Worm (Caenorhabditis elegans) whole organism, L2 larva: ENCODE measurements around the gene frpr-14.

Experiments
- elt-3 ChIP-seq: sonication (generic microtip); optimal IDR thresholded peaks from 2 replicates; lab custom pipeline; 2017; ENCODE audit warnings: missing biosample characterization, missing genetic modification characterization
- mab-5 ChIP-seq: fragments of 150-350 bp; optimal IDR thresholded peaks from 2 replicates; lab custom pipeline; 2014; ENCODE audit warnings: missing biosample characterization, missing genetic modification characterization
- nhr-237 ChIP-seq: fragments of 150-350 bp; optimal IDR thresholded peaks from 2 replicates; lab custom pipeline; 2014; ENCODE audit warnings: missing biosample characterization, missing genetic modification characterization
- nhr-77 ChIP-seq: fragments of 150-350 bp; optimal IDR thresholded peaks from 2 replicates; lab custom pipeline; 2014; ENCODE audit warnings: missing biosample characterization, missing genetic modification characterization

DNA sequence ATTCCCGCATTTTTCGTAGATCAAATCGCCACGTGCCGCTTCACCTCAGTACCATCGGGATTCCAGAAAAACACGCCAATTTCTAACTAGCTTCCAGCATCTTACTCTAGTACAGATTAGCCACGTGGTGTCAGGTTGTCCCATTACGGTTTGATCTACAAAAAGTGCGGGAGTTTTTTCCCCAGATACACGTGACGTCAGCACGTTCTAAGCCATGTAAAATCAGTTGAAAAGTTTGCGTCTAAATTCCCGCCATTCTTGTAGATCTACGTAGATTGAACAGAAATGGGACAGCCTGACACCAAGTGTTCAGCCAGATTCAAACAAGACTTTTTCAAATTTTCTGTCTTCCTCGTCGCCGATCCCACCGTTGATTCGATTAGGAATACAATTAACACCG is 27.8 kb downstream of the frpr-14 start, which contains the start of gene T02H6.9:
- no peak for TF ChIP-seq nhr-237
- no peak for TF ChIP-seq mab-5 (tag; lab: Kevin White, UChicago)
- no peak for TF ChIP-seq nhr-77
- no peak for TF ChIP-seq elt-3 (tag; lab: Kevin White, UChicago)
